Fruit fly (Drosophila melanogaster): ENCODE data around the gene CG12535.

CG12535 gene

DNA sequence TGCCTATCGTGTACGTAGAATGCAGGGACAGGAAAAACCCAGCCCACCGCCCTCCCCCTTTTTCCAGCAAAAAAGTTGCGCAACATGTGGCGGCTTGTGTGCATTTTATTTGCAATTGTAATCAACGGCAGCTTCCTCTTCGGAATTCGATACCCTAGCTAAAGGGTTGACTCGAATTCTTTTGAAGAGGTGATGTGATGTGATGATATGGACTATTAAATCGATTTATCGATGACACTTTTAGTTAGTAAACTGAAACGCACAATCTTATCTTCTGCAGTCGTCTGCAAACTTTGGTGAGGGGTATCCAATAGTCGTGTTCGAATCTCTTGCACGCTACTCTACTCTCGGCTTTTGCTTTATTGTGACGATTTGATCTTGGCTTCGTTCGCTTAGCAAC lies 67.1 kb downstream of the CG12535 start (continued):
- no peak for TF ChIP-seq CG17568 (GFP tag; optimal IDR thresholded peaks at IDR 0.05)
- TF ChIP-seq pfk (GFP tag; optimal IDR thresholded peaks at IDR 0.05), result no peak
- peak; percentile 71 for TF ChIP-seq CG11093 (GFP tag; IDR thresholded peaks at IDR 0.05)
- TF ChIP-seq ranshi (GFP tag; IDR thresholded peaks at IDR 0.05), result peak; percentile 73; the same call in 1 of the 2 replicates
- TF ChIP-seq CG6683 (GFP tag; optimal IDR thresholded peaks at IDR 0.05), result peak; percentile 23
- TF ChIP-seq CG14860 (GFP tag; IDR thresholded peaks at IDR 0.05; ENCODE audit: partially characterized antibody), result no peak
- no peak for TF ChIP-seq gt (GFP tag; IDR thresholded peaks at IDR 0.05)
- peak; percentile 71 for TF ChIP-seq pb (GFP tag; optimal IDR thresholded peaks at IDR 0.05)
- peak; percentile 76 for TF ChIP-seq CoRest (tag; optimal IDR thresholded peaks at IDR 0.05)
- TF ChIP-seq CG1024 (GFP tag; IDR thresholded peaks at IDR 0.05), result peak; percentile 56; the same call in 1 of the 2 replicates
- TF ChIP-seq NFAT (GFP tag; IDR thresholded peaks at IDR 0.05), result no peak
- peak; percentile 64 for TF ChIP-seq en (GFP tag; optimal IDR thresholded peaks at IDR 0.05)
- TF ChIP-seq ssp (GFP tag; IDR thresholded peaks at IDR 0.05), result no peak
- TF ChIP-seq hb (GFP tag; IDR thresholded peaks at IDR 0.05; ENCODE audit: partially characterized antibody), result no peak; the same call in 2 of the 3 replicates
- TF ChIP-seq Jarid2 (GFP tag; optimal IDR thresholded peaks at IDR 0.05), result no peak
- TF ChIP-seq bowl (GFP tag; IDR thresholded peaks at IDR 0.05), result no peak
- no peak for TF ChIP-seq MESR4 (GFP tag; optimal IDR thresholded peaks at IDR 0.05)
- peak; percentile 12 for TF ChIP-seq CG4707 (GFP tag; optimal IDR thresholded peaks at IDR 0.05)
- TF ChIP-seq sr (GFP tag; IDR thresholded peaks at IDR 0.05), result no peak; the same call in 2 of the 3 replicates
- no peak for TF ChIP-seq aop (GFP tag; IDR thresholded peaks at IDR 0.05)
- TF ChIP-seq Dfd (GFP tag; optimal IDR thresholded peaks at IDR 0.05), result no peak
- TF ChIP-seq chn (GFP tag; optimal IDR thresholded peaks at IDR 0.05), result peak; percentile 72
- TF ChIP-seq run (tag; optimal IDR thresholded peaks at IDR 0.05), result peak; percentile 20
- peak; percentile 19 for TF ChIP-seq CG3838 (GFP tag; optimal IDR thresholded peaks at IDR 0.05)
- peak; percentile 9 for TF ChIP-seq CG12104 (GFP tag; optimal IDR thresholded peaks at IDR 0.05)
- TF ChIP-seq tin (GFP tag; optimal IDR thresholded peaks at IDR 0.05), result peak; percentile 52
- TF ChIP-seq CG8281 (tag; optimal IDR thresholded peaks at IDR 0.05), result peak; percentile 23
- no peak for TF ChIP-seq Dp (GFP tag; optimal IDR thresholded peaks at IDR 0.05)
- TF ChIP-seq caup (GFP tag; optimal IDR thresholded peaks at IDR 0.05; ENCODE audit: severe bottlenecking), result peak; percentile 54
- TF ChIP-seq Poxn (GFP tag; IDR thresholded peaks at IDR 0.05), result no peak
- TF ChIP-seq ac (GFP tag; optimal IDR thresholded peaks at IDR 0.05), result no peak
- TF ChIP-seq CG2116 (GFP tag; optimal IDR thresholded peaks at IDR 0.05), result no peak
- peak; percentile 63 for TF ChIP-seq CG4820 (GFP tag; optimal IDR thresholded peaks at IDR 0.05)
- no peak for TF ChIP-seq hth (optimal IDR thresholded peaks at IDR 0.05)
- peak; percentile 83 for TF ChIP-seq CG12769 (tag; optimal IDR thresholded peaks at IDR 0.05)
- TF ChIP-seq tll (GFP tag; optimal IDR thresholded peaks at IDR 0.05), result no peak
- TF ChIP-seq pho (GFP tag; optimal IDR thresholded peaks at IDR 0.05), result peak; percentile 30
- TF ChIP-seq Pdp1 (GFP tag; optimal IDR thresholded peaks at IDR 0.05), result peak; percentile 72 to 80
- 0 out of 2 replicates have a peak, but pooled peaks have one; percentile 28 for TF ChIP-seq CG31224 (GFP tag; IDR thresholded peaks at IDR 0.05)
- no peak for TF ChIP-seq p53 (GFP tag; optimal IDR thresholded peaks at IDR 0.05)
- TF ChIP-seq vvl (GFP tag; IDR thresholded peaks at IDR 0.05), result peak; percentile 90
- no peak for TF ChIP-seq CG6854 (GFP tag; optimal IDR thresholded peaks at IDR 0.05)
- TF ChIP-seq fd3F (GFP tag; optimal IDR thresholded peaks at IDR 0.05), result peak; percentile 53
- TF ChIP-seq CG34224 (GFP tag; IDR thresholded peaks at IDR 0.05; ENCODE audit: partially characterized antibody), result no peak
- peak; percentile 79; the same call in 1 of the 2 replicates for TF ChIP-seq HLH3B (GFP tag; IDR thresholded peaks at IDR 0.05)
- TF ChIP-seq Dref (GFP tag; IDR thresholded peaks at IDR 0.05), result no peak
- TF ChIP-seq CG1233 (GFP tag; optimal IDR thresholded peaks at IDR 0.05), result peak; percentile 37
- TF ChIP-seq CG3065 (GFP tag; optimal IDR thresholded peaks at IDR 0.05), result peak; percentile 44
- no peak for TF ChIP-seq Tbp (GFP tag; optimal IDR thresholded peaks at IDR 0.05)
- peak; percentile 42 for TF ChIP-seq CG2875 (GFP tag; optimal IDR thresholded peaks at IDR 0.05)
- TF ChIP-seq zfh1 (GFP tag; IDR thresholded peaks at IDR 0.05), result no peak
